Fruit fly (Drosophila melanogaster) whole organism, embryonic: ENCODE results near the gene RpS2.

Experiments used
- CG1024 ChIP-seq: fragments of 200-800 bp; sonication (Bioruptor generic); IDR thresholded peaks from 2 replicates; pipeline ENCODE4 v1.3.6; 2022; ENCODE audit warnings: missing biosample characterization, missing genetic modification characterization
- CG10979 ChIP-seq: fragments of 200-800 bp; sonication (Bioruptor generic); optimal IDR thresholded peaks from 2 replicates; lab custom pipeline; 2018; ENCODE audit warnings: missing biosample characterization, mild to moderate bottlenecking, missing genetic modification characterization, moderate library complexity
- CG11085 ChIP-seq: fragments of 200-800 bp; sonication (Bioruptor generic); IDR thresholded peaks from 2 replicates; pipeline ENCODE4 v1.3.6; 2022; ENCODE audit warnings: missing biosample characterization, missing genetic modification characterization
- CG12659 ChIP-seq: fragments of 200-800 bp; sonication (Bioruptor generic); optimal IDR thresholded peaks from 3 replicates; lab custom pipeline; 2017; ENCODE audit warnings: mild to moderate bottlenecking, missing biosample characterization, missing genetic modification reagents, missing genetic modification characterization
- CG14441 ChIP-seq: fragments of 200-800 bp; sonication (Bioruptor generic); IDR thresholded peaks from 2 replicates; pipeline ENCODE4 v1.3.6; 2022; ENCODE audit warnings: missing biosample characterization, missing genetic modification characterization
- CG15514 ChIP-seq: fragments of 200-800 bp; sonication (Bioruptor generic); optimal IDR thresholded peaks from 3 replicates; lab custom pipeline; 2017; ENCODE audit warnings: missing biosample characterization, missing genetic modification characterization, mild to moderate bottlenecking, moderate library complexity, missing genetic modification reagents
- CG16813 ChIP-seq: fragments of 200-800 bp; sonication (Bioruptor generic); IDR thresholded peaks from 3 replicates; pipeline ENCODE4 v1.3.6; 2022; ENCODE audit warnings: missing biosample characterization, missing genetic modification characterization; ENCODE audit not compliant: partially characterized antibody
- CG1792 ChIP-seq: fragments of 200-800 bp; sonication (Bioruptor generic); optimal IDR thresholded peaks from 2 replicates; lab custom pipeline; 2016; ENCODE audit warnings: missing biosample characterization, missing genetic modification characterization
- CG2120 ChIP-seq: fragments of 200-800 bp; sonication (Bioruptor generic); optimal IDR thresholded peaks from 3 replicates; lab custom pipeline; 2016; ENCODE audit warnings: missing biosample characterization, missing genetic modification characterization
- CG2199 ChIP-seq: fragments of 200-800 bp; sonication (Bioruptor generic); IDR thresholded peaks from 3 replicates; pipeline ENCODE4 v1.3.6; 2022; ENCODE audit warnings: missing biosample characterization, missing genetic modification characterization
- CG2678 ChIP-seq: fragments of 200-800 bp; sonication (Bioruptor generic); optimal IDR thresholded peaks from 3 replicates; lab custom pipeline; 2019; ENCODE audit warnings: missing biosample characterization, mild to moderate bottlenecking, missing genetic modification characterization, moderate library complexity
- CG33213 ChIP-seq: fragments of 200-800 bp; sonication (Bioruptor generic); optimal IDR thresholded peaks from 3 replicates; lab custom pipeline; 2016; ENCODE audit warnings: missing biosample characterization, missing genetic modification characterization
- CG34422 ChIP-seq: fragments of 200-800 bp; sonication (Bioruptor generic); IDR thresholded peaks from 3 replicates; pipeline ENCODE4 v1.3.6; 2022; ENCODE audit warnings: missing biosample characterization, missing genetic modification characterization
- CG3847 ChIP-seq: fragments of 200-800 bp; sonication (Bioruptor generic); IDR thresholded peaks from 2 replicates; pipeline ENCODE4 v1.3.6; 2022; ENCODE audit warnings: missing biosample characterization, missing genetic modification characterization
- CG42726 ChIP-seq: fragments of 200-800 bp; sonication (Bioruptor generic); IDR thresholded peaks from 2 replicates; pipeline ENCODE4 v1.3.6; 2022; ENCODE audit warnings: missing biosample characterization, missing genetic modification characterization; ENCODE audit not compliant: partially characterized antibody
- CG4424 ChIP-seq: fragments of 200-800 bp; sonication (Bioruptor generic); optimal IDR thresholded peaks from 3 replicates; lab custom pipeline; 2016; ENCODE audit warnings: missing biosample characterization, missing genetic modification characterization
- CG4617 ChIP-seq: fragments of 200-800 bp; sonication (Bioruptor generic); optimal IDR thresholded peaks from 3 replicates; lab custom pipeline; 2016; ENCODE audit warnings: missing biosample characterization, missing genetic modification characterization, borderline replicate concordance
- CG4854 ChIP-seq: fragments of 200-800 bp; sonication (Bioruptor generic); optimal IDR thresholded peaks from 2 replicates; lab custom pipeline; 2016; ENCODE audit warnings: missing biosample characterization, missing genetic modification characterization, inconsistent platforms
- CG6813 ChIP-seq: fragments of 200-800 bp; sonication (Bioruptor generic); optimal IDR thresholded peaks from 2 replicates; lab custom pipeline; 2017; ENCODE audit warnings: missing biosample characterization, missing genetic modification characterization, mild to moderate bottlenecking, moderate library complexity, missing genetic modification reagents
- CG7987 ChIP-seq: fragments of 200-800 bp; sonication (Bioruptor generic); optimal IDR thresholded peaks from 2 replicates; lab custom pipeline; 2018; ENCODE audit warnings: missing biosample characterization, mild to moderate bottlenecking, missing genetic modification characterization, moderate library complexity
- CG9876 ChIP-seq: fragments of 200-800 bp; sonication (Bioruptor generic); optimal IDR thresholded peaks from 2 replicates; lab custom pipeline; 2016; ENCODE audit warnings: missing biosample characterization, missing genetic modification characterization
- CHES-1-like ChIP-seq: fragments of 200-800 bp; sonication (Bioruptor generic); optimal IDR thresholded peaks from 2 replicates; lab custom pipeline; 2016; ENCODE audit warnings: missing biosample characterization, missing genetic modification characterization
- CoRest ChIP-seq: fragments of 200-800 bp; sonication (Bioruptor generic); optimal IDR thresholded peaks from 3 replicates; lab custom pipeline; 2018; ENCODE audit warnings: missing biosample characterization, mild to moderate bottlenecking, missing genetic modification characterization, moderate library complexity
- CrebB ChIP-seq: fragments of 200-800 bp; sonication (Bioruptor generic); optimal IDR thresholded peaks from 3 replicates; lab custom pipeline; 2018; ENCODE audit warnings: missing biosample characterization, mild to moderate bottlenecking, missing genetic modification characterization
- Deaf1 ChIP-seq: fragments of 200-800 bp; optimal IDR thresholded peaks from 3 replicates; lab custom pipeline; 2019; ENCODE audit warnings: missing biosample characterization, mild to moderate bottlenecking, missing genetic modification characterization, moderate library complexity
- Max ChIP-seq: fragments of 200-800 bp; sonication (Bioruptor generic); optimal IDR thresholded peaks from 2 replicates; lab custom pipeline; 2016; ENCODE audit warnings: missing biosample characterization, mild to moderate bottlenecking, missing genetic modification characterization
- Neu2 ChIP-seq: fragments of 200-800 bp; sonication (Bioruptor generic); optimal IDR thresholded peaks from 3 replicates; lab custom pipeline; 2016; ENCODE audit warnings: missing biosample characterization, missing genetic modification characterization, borderline replicate concordance
- NfI ChIP-seq: fragments of 200-800 bp; sonication (Bioruptor generic); optimal IDR thresholded peaks from 3 replicates; lab custom pipeline; 2018; ENCODE audit warnings: missing biosample characterization, mild to moderate bottlenecking, missing genetic modification characterization, moderate library complexity
- amos ChIP-seq: fragments of 200-800 bp; sonication (Bioruptor generic); IDR thresholded peaks from 2 replicates; pipeline ENCODE4 v1.3.6; 2022; ENCODE audit warnings: missing biosample characterization, missing genetic modification characterization; ENCODE audit not compliant: partially characterized antibody
- btn ChIP-seq: fragments of 200-800 bp; sonication (Bioruptor generic); optimal IDR thresholded peaks from 2 replicates; lab custom pipeline; 2016; ENCODE audit warnings: missing biosample characterization, missing genetic modification characterization
- caup ChIP-seq: fragments of 200-800 bp; sonication (Bioruptor generic); optimal IDR thresholded peaks from 3 replicates; lab custom pipeline; 2017; ENCODE audit warnings: missing biosample characterization, mild to moderate bottlenecking, missing genetic modification characterization, moderate library complexity; ENCODE audit not compliant: severe bottlenecking
- crp ChIP-seq, 2 experiments: fragments of 200-800 bp; sonication (Bioruptor generic); optimal IDR thresholded peaks; 2 replicates in 1 of 2; 3 replicates in 1 of 2; lab custom pipeline; 2017; ENCODE audit warnings: missing biosample characterization in 2 of 2, missing genetic modification characterization in 2 of 2, mild to moderate bottlenecking in 1 of 2, moderate library complexity in 1 of 2
- fd64A ChIP-seq: fragments of 200-800 bp; sonication (Bioruptor generic); optimal IDR thresholded peaks from 3 replicates; lab custom pipeline; 2018; ENCODE audit warnings: missing biosample characterization, mild to moderate bottlenecking, missing genetic modification characterization
- fu2 ChIP-seq: fragments of 200-800 bp; sonication (Bioruptor generic); optimal IDR thresholded peaks from 2 replicates; lab custom pipeline; 2016; ENCODE audit warnings: missing biosample characterization, missing genetic modification characterization
- her ChIP-seq: fragments of 200-800 bp; sonication (Bioruptor generic); optimal IDR thresholded peaks from 2 replicates; lab custom pipeline; 2016; ENCODE audit warnings: missing biosample characterization, missing genetic modification characterization
- jumu ChIP-seq: fragments of 200-800 bp; sonication (Bioruptor generic); optimal IDR thresholded peaks from 3 replicates; lab custom pipeline; 2016; ENCODE audit warnings: missing biosample characterization, missing genetic modification characterization
- kah ChIP-seq: fragments of 200-800 bp; sonication (Bioruptor generic); optimal IDR thresholded peaks from 2 replicates; lab custom pipeline; 2018; ENCODE audit warnings: missing biosample characterization, mild to moderate bottlenecking, missing genetic modification characterization
- lbe ChIP-seq: fragments of 200-800 bp; sonication (Bioruptor generic); optimal IDR thresholded peaks from 2 replicates; lab custom pipeline; 2016; ENCODE audit warnings: missing biosample characterization, mild to moderate bottlenecking, missing genetic modification characterization
- luna ChIP-seq: fragments of 200-800 bp; sonication (Bioruptor generic); optimal IDR thresholded peaks from 2 replicates; lab custom pipeline; 2016; ENCODE audit warnings: missing biosample characterization, missing genetic modification characterization
- mirr ChIP-seq: fragments of 200-800 bp; sonication (Bioruptor generic); optimal IDR thresholded peaks from 3 replicates; lab custom pipeline; 2018; ENCODE audit warnings: missing biosample characterization, mild to moderate bottlenecking, missing genetic modification characterization
- rib ChIP-seq: fragments of 200-800 bp; sonication (Bioruptor generic); IDR thresholded peaks from 2 replicates; pipeline ENCODE4 v1.3.6; 2022; ENCODE audit warnings: missing biosample characterization, missing genetic modification characterization
- row ChIP-seq: fragments of 200-800 bp; sonication (Bioruptor generic); IDR thresholded peaks from 3 replicates; pipeline ENCODE4 v1.3.6; 2022; ENCODE audit warnings: missing biosample characterization, missing genetic modification characterization
- sr ChIP-seq: fragments of 200-800 bp; sonication (Bioruptor generic); IDR thresholded peaks from 3 replicates; pipeline ENCODE4 v1.3.6; 2022; ENCODE audit warnings: missing biosample characterization, missing genetic modification characterization
- stwl ChIP-seq: fragments of 200-800 bp; sonication (Bioruptor generic); optimal IDR thresholded peaks from 3 replicates; lab custom pipeline; 2018; ENCODE audit warnings: missing biosample characterization, mild to moderate bottlenecking, missing genetic modification characterization, moderate library complexity
- unc-4 ChIP-seq: fragments of 200-800 bp; sonication (Bioruptor generic); IDR thresholded peaks from 2 replicates; pipeline ENCODE4 v1.3.6; 2022; ENCODE audit warnings: missing biosample characterization, missing genetic modification characterization; ENCODE audit not compliant: partially characterized antibody
- vfl ChIP-seq: fragments of 200-800 bp; sonication (Bioruptor generic); optimal IDR thresholded peaks from 2 replicates; lab custom pipeline; 2016; ENCODE audit warnings: missing biosample characterization, missing genetic modification characterization
- wdn ChIP-seq: fragments of 200-800 bp; sonication (Bioruptor generic); IDR thresholded peaks from 2 replicates; pipeline ENCODE4 v1.3.6; 2022; ENCODE audit warnings: missing biosample characterization, missing genetic modification characterization
- zen ChIP-seq: fragments of 200-800 bp; sonication (Bioruptor generic); optimal IDR thresholded peaks from 3 replicates; lab custom pipeline; 2018; ENCODE audit warnings: missing biosample characterization, mild to moderate bottlenecking, missing genetic modification characterization, moderate library complexity

Gene RpS2

dm6 chr2L:9938631-9939256 is 41.4 kb upstream of the RpS2 start, which contains the start of the genes Datp and CG4619 (continued):
- TF ChIP-seq row (GFP tag; lab: Robert Waterston, UW), result peak; percentile 61
- peak; percentile 83 for TF ChIP-seq CG3847 (GFP tag; lab: Robert Waterston, UW)
- peak; percentile 16 for TF ChIP-seq CG4854 (GFP tag; lab: Kevin White, UChicago)
- peak; percentile 46 for TF ChIP-seq Max (GFP tag; lab: Kevin White, UChicago)
- TF ChIP-seq CrebB (tag; lab: Kevin White, UChicago), result no peak
- peak; percentile 29 for TF ChIP-seq CHES-1-like
- TF ChIP-seq btn (GFP tag; lab: Kevin White, UChicago), result no peak
- peak; percentile 78 for TF ChIP-seq stwl (tag; lab: Kevin White, UChicago)
- peak; percentile 85; the same call in 2 of the 3 replicates for TF ChIP-seq CG34422 (GFP tag; lab: Robert Waterston, UW)
- no peak for TF ChIP-seq CG42726 (GFP tag; lab: Robert Waterston, UW)
- TF ChIP-seq CG14441 (GFP tag; lab: Robert Waterston, UW), result 0 out of 2 replicates have a peak, but pooled peaks have one; percentile 35
- no peak for TF ChIP-seq CG2678 (tag; lab: Kevin White, UChicago)
- TF ChIP-seq jumu, result peak; percentile 8
- no peak for TF ChIP-seq rib
- peak; percentile 44 for TF ChIP-seq CG12659 (GFP tag; lab: Kevin White, UChicago)
- TF ChIP-seq NfI (GFP tag; lab: Kevin White, UChicago), result peak; percentile 61
- TF ChIP-seq her (GFP tag; lab: Kevin White, UChicago), result peak; percentile 54
- TF ChIP-seq crp (GFP tag; optimal IDR thresholded peaks at IDR 0.05; lab: Kevin White, UChicago), result peak in 1 of 2 experiments; percentile 87
- TF ChIP-seq CG4424 (GFP tag; lab: Kevin White, UChicago), result peak; percentile 2
- peak; percentile 53 for TF ChIP-seq mirr (GFP tag; lab: Kevin White, UChicago)
- TF ChIP-seq amos (GFP tag; lab: Robert Waterston, UW), result peak; percentile 19; the same call in 1 of the 2 replicates
- peak; percentile 97 for TF ChIP-seq kah (GFP tag; lab: Kevin White, UChicago)
- TF ChIP-seq caup (GFP tag; lab: Kevin White, UChicago), result peak; percentile 54
- TF ChIP-seq fu2, result peak; percentile 69
- peak; percentile 50 for TF ChIP-seq Neu2 (GFP tag; lab: Kevin White, UChicago)
- 0 out of 2 replicates have a peak, but pooled peaks have one; percentile 40 for TF ChIP-seq CG11085 (GFP tag; lab: Robert Waterston, UW)
- peak; percentile 48 for TF ChIP-seq CG9876
- peak; percentile 23 for TF ChIP-seq CoRest
- no peak for TF ChIP-seq fd64A (GFP tag; lab: Kevin White, UChicago)
- peak; percentile 16 for TF ChIP-seq CG6813
- peak; percentile 43 for TF ChIP-seq vfl (GFP tag; lab: Kevin White, UChicago)
- peak; percentile 64 for TF ChIP-seq CG33213 (GFP tag; lab: Kevin White, UChicago)
- TF ChIP-seq CG15514 (GFP tag; lab: Kevin White, UChicago), result peak; percentile 97
- TF ChIP-seq CG1024 (GFP tag; lab: Robert Waterston, UW), result 0 out of 2 replicates have a peak, but pooled peaks have one; percentile 6
- peak; percentile 67 for TF ChIP-seq zen (tag; lab: Kevin White, UChicago)
- TF ChIP-seq unc-4 (GFP tag; lab: Robert Waterston, UW), result peak; percentile 37; the same call in 1 of the 2 replicates
- no peak for TF ChIP-seq luna
- peak; percentile 30 for TF ChIP-seq CG7987
- TF ChIP-seq CG10979 (tag; lab: Kevin White, UChicago), result peak; percentile 6
- TF ChIP-seq lbe (GFP tag; lab: Kevin White, UChicago), result peak; percentile 21
- TF ChIP-seq CG1792, result no peak
- TF ChIP-seq CG4617 (GFP tag; lab: Kevin White, UChicago), result peak; percentile 55
- TF ChIP-seq sr (GFP tag; lab: Robert Waterston, UW), result no peak
- no peak for TF ChIP-seq CG2199 (GFP tag; lab: Robert Waterston, UW)
- TF ChIP-seq CG2120 (GFP tag; lab: Kevin White, UChicago), result peak; percentile 75
- TF ChIP-seq CG16813 (GFP tag; lab: Robert Waterston, UW), result no peak
- 0 out of 2 replicates have a peak, but pooled peaks have one; percentile 20 for TF ChIP-seq wdn (GFP tag; lab: Robert Waterston, UW)
- TF ChIP-seq Deaf1 (tag; lab: Kevin White, UChicago), result no peak
